Worm (Caenorhabditis elegans) whole organism, L2 larva: ENCODE data around the gene lig-4.

Experiments
- C34F6.9 ChIP-seq: fragments of 150-350 bp; optimal IDR thresholded peaks from 2 replicates; lab custom pipeline; 2014; ENCODE audit warnings: missing biosample characterization, missing genetic modification characterization
- F13H6.1 ChIP-seq: sonication (generic microtip); optimal IDR thresholded peaks from 2 replicates; lab custom pipeline; 2016; ENCODE audit warnings: missing genetic modification characterization, missing compliant biosample characterization
- R02D3.7 ChIP-seq: fragments of 150-350 bp; optimal IDR thresholded peaks from 2 replicates; lab custom pipeline; 2014; ENCODE audit warnings: missing biosample characterization, missing genetic modification characterization
- Y55F3AM.14 ChIP-seq: fragments of 200-800 bp; sonication (Bioruptor generic); optimal IDR thresholded peaks from 2 replicates; lab custom pipeline; 2018; ENCODE audit warnings: mild to moderate bottlenecking, missing genetic modification characterization, missing compliant biosample characterization
- ZK546.5 ChIP-seq: sonication (generic microtip); optimal IDR thresholded peaks from 2 replicates; lab custom pipeline; 2017; ENCODE audit warnings: missing biosample characterization, missing genetic modification characterization
- alr-1 ChIP-seq: fragments of 150-350 bp; optimal IDR thresholded peaks from 2 replicates; lab custom pipeline; 2014; ENCODE audit warnings: missing biosample characterization, missing genetic modification characterization
- aly-2 ChIP-seq: fragments of 150-350 bp; optimal IDR thresholded peaks from 2 replicates; lab custom pipeline; 2014; ENCODE audit warnings: missing biosample characterization, missing genetic modification characterization
- ama-1 ChIP-seq: fragments of 150-350 bp; optimal IDR thresholded peaks from 2 replicates; lab custom pipeline; 2018; ENCODE audit warnings: inconsistent platforms
- blmp-1 ChIP-seq: sonication (generic microtip); optimal IDR thresholded peaks from 2 replicates; lab custom pipeline; 2017; ENCODE audit warnings: missing genetic modification characterization, mild to moderate bottlenecking, missing compliant biosample characterization, antibody characterized with exemption, moderate library complexity; ENCODE audit not compliant: insufficient read depth
- ceh-16 ChIP-seq: fragments of 150-350 bp; optimal IDR thresholded peaks from 2 replicates; lab custom pipeline; 2014; ENCODE audit warnings: missing biosample characterization, missing genetic modification characterization
- ceh-82 ChIP-seq: fragments of 150-350 bp; optimal IDR thresholded peaks from 2 replicates; lab custom pipeline; 2014; ENCODE audit warnings: missing biosample characterization, missing genetic modification characterization
- crh-2 ChIP-seq: sonication (generic microtip); optimal IDR thresholded peaks from 2 replicates; lab custom pipeline; 2017; ENCODE audit warnings: missing biosample characterization, missing genetic modification characterization
- dmd-4 ChIP-seq: sonication (generic microtip); optimal IDR thresholded peaks from 2 replicates; lab custom pipeline; 2017; ENCODE audit warnings: missing biosample characterization, missing genetic modification characterization
- egl-27 ChIP-seq: sonication (generic microtip); optimal IDR thresholded peaks from 3 replicates; lab custom pipeline; 2017; ENCODE audit warnings: missing biosample characterization, missing genetic modification reagents, missing genetic modification characterization
- elt-1 ChIP-seq: fragments of 150-350 bp; optimal IDR thresholded peaks from 2 replicates; lab custom pipeline; 2014; ENCODE audit warnings: missing biosample characterization, missing genetic modification characterization
- elt-3 ChIP-seq: sonication (generic microtip); optimal IDR thresholded peaks from 2 replicates; lab custom pipeline; 2017; ENCODE audit warnings: missing biosample characterization, missing genetic modification characterization
- fos-1 ChIP-seq: fragments of 150-350 bp; optimal IDR thresholded peaks from 2 replicates; lab custom pipeline; 2014; ENCODE audit warnings: missing biosample characterization, missing genetic modification characterization
- gmeb-1 ChIP-seq: fragments of 150-350 bp; optimal IDR thresholded peaks from 2 replicates; lab custom pipeline; 2014; ENCODE audit warnings: missing biosample characterization, missing genetic modification characterization
- lin-11 ChIP-seq: fragments of 150-350 bp; sonication (generic microtip); optimal IDR thresholded peaks from 2 replicates; lab custom pipeline; 2014; ENCODE audit warnings: missing biosample characterization, missing genetic modification characterization, inconsistent platforms, mixed read lengths
- lin-13 ChIP-seq: fragments of 150-350 bp; optimal IDR thresholded peaks from 2 replicates; lab custom pipeline; 2014; ENCODE audit warnings: missing biosample characterization, missing genetic modification reagents, missing genetic modification characterization
- lin-39 ChIP-seq: fragments of 150-350 bp; optimal IDR thresholded peaks from 2 replicates; lab custom pipeline; 2014; ENCODE audit warnings: missing biosample characterization, missing genetic modification reagents, missing genetic modification characterization
- lsy-2 ChIP-seq, 2 experiments: fragments of 150-350 bp in 1 of 2; sonication (generic microtip) in 1 of 2; optimal IDR thresholded peaks; 2 replicates each; lab custom pipeline; 2014 to 2017; ENCODE audit warnings: missing biosample characterization in 2 of 2, missing genetic modification characterization in 2 of 2
- mab-5 ChIP-seq: fragments of 150-350 bp; optimal IDR thresholded peaks from 2 replicates; lab custom pipeline; 2014; ENCODE audit warnings: missing biosample characterization, missing genetic modification characterization
- mbf-1 ChIP-seq: sonication (generic microtip); optimal IDR thresholded peaks from 2 replicates; lab custom pipeline; 2017; ENCODE audit warnings: missing biosample characterization, missing genetic modification characterization
- mdl-1 ChIP-seq, 2 experiments: fragments of 150-350 bp in 1 of 2; sonication (generic microtip) in 1 of 2; optimal IDR thresholded peaks; 2 replicates each; lab custom pipeline; 2017; ENCODE audit warnings: missing biosample characterization in 2 of 2, missing genetic modification characterization in 2 of 2
- nhr-10 ChIP-seq: sonication (generic microtip); optimal IDR thresholded peaks from 2 replicates; lab custom pipeline; 2017; ENCODE audit warnings: missing biosample characterization, missing genetic modification characterization
- nhr-11 ChIP-seq: fragments of 150-350 bp; optimal IDR thresholded peaks from 2 replicates; lab custom pipeline; 2014; ENCODE audit warnings: missing biosample characterization, missing genetic modification characterization
- nhr-12 ChIP-seq: fragments of 150-350 bp; optimal IDR thresholded peaks from 2 replicates; lab custom pipeline; 2014; ENCODE audit warnings: missing biosample characterization, missing genetic modification characterization
- nhr-129 ChIP-seq: fragments of 150-350 bp; optimal IDR thresholded peaks from 2 replicates; lab custom pipeline; 2014; ENCODE audit warnings: missing biosample characterization, missing genetic modification characterization
- nhr-21 ChIP-seq: fragments of 150-350 bp; optimal IDR thresholded peaks from 2 replicates; lab custom pipeline; 2014; ENCODE audit warnings: missing biosample characterization, missing genetic modification characterization
- nhr-23 ChIP-seq: fragments of 150-350 bp; optimal IDR thresholded peaks from 2 replicates; lab custom pipeline; 2014; ENCODE audit warnings: missing biosample characterization, missing genetic modification reagents, missing genetic modification characterization
- nhr-237 ChIP-seq: fragments of 150-350 bp; optimal IDR thresholded peaks from 2 replicates; lab custom pipeline; 2014; ENCODE audit warnings: missing biosample characterization, missing genetic modification characterization
- nhr-25 ChIP-seq: fragments of 150-350 bp; sonication (generic microtip); optimal IDR thresholded peaks from 3 replicates; lab custom pipeline; 2014; ENCODE audit warnings: missing biosample characterization, missing genetic modification characterization
- nhr-6 ChIP-seq: fragments of 150-350 bp; optimal IDR thresholded peaks from 2 replicates; lab custom pipeline; 2014; ENCODE audit warnings: missing biosample characterization, missing genetic modification characterization
- nhr-77 ChIP-seq: fragments of 150-350 bp; optimal IDR thresholded peaks from 2 replicates; lab custom pipeline; 2014; ENCODE audit warnings: missing biosample characterization, missing genetic modification characterization
- peb-1 ChIP-seq: fragments of 150-350 bp; optimal IDR thresholded peaks from 2 replicates; lab custom pipeline; 2014; ENCODE audit warnings: missing biosample characterization, missing genetic modification characterization
- sem-4 ChIP-seq: fragments of 150-350 bp; optimal IDR thresholded peaks from 2 replicates; lab custom pipeline; 2014; ENCODE audit warnings: missing biosample characterization, missing genetic modification reagents, missing genetic modification characterization
- skn-1 ChIP-seq: sonication (generic microtip); optimal IDR thresholded peaks from 2 replicates; lab custom pipeline; 2017; ENCODE audit warnings: missing biosample characterization, missing genetic modification characterization
- sma-3 ChIP-seq: sonication (generic microtip); optimal IDR thresholded peaks from 2 replicates; lab custom pipeline; 2016; ENCODE audit warnings: missing genetic modification reagents, missing genetic modification characterization, missing compliant biosample characterization
- sma-9 ChIP-seq, 2 experiments: fragments of 150-350 bp in 1 of 2; sonication (generic microtip) in 1 of 2; optimal IDR thresholded peaks; 2 replicates each; lab custom pipeline; 2014 to 2016; ENCODE audit warnings: missing genetic modification characterization in 2 of 2, mild to moderate bottlenecking in 1 of 2, missing biosample characterization in 1 of 2, missing compliant biosample characterization in 1 of 2, missing genetic modification reagents in 1 of 2, moderate library complexity in 1 of 2
- snpc-4 ChIP-seq: fragments of 150-350 bp; optimal IDR thresholded peaks from 2 replicates; lab custom pipeline; 2014; ENCODE audit warnings: missing biosample characterization, missing genetic modification characterization
- unc-39 ChIP-seq: fragments of 150-350 bp; optimal IDR thresholded peaks from 2 replicates; lab custom pipeline; 2014; ENCODE audit warnings: missing biosample characterization, missing genetic modification characterization
- unc-55 ChIP-seq: fragments of 150-350 bp; sonication (generic microtip); optimal IDR thresholded peaks from 3 replicates; lab custom pipeline; 2014; ENCODE audit warnings: missing biosample characterization, missing genetic modification reagents, missing genetic modification characterization
- unc-62 ChIP-seq: fragments of 150-350 bp; optimal IDR thresholded peaks from 2 replicates; lab custom pipeline; 2014; ENCODE audit warnings: missing biosample characterization, missing genetic modification reagents, missing genetic modification characterization
- zag-1 ChIP-seq: fragments of 150-350 bp; optimal IDR thresholded peaks from 2 replicates; lab custom pipeline; 2014; ENCODE audit warnings: missing biosample characterization, missing genetic modification characterization
- ztf-1 ChIP-seq: fragments of 200-800 bp; sonication (Bioruptor generic); conservative IDR thresholded peaks from 2 replicates; pipeline ENCODE4 v1.3.6; 2022; ENCODE audit warnings: missing genetic modification characterization, missing compliant biosample characterization
- ztf-11 ChIP-seq: sonication (generic microtip); optimal IDR thresholded peaks from 2 replicates; lab custom pipeline; 2017; ENCODE audit warnings: missing biosample characterization, missing genetic modification characterization
- ztf-4 ChIP-seq: fragments of 150-350 bp; optimal IDR thresholded peaks from 2 replicates; lab custom pipeline; 2014; ENCODE audit warnings: missing biosample characterization, missing genetic modification characterization

Gene lig-4

DNA sequence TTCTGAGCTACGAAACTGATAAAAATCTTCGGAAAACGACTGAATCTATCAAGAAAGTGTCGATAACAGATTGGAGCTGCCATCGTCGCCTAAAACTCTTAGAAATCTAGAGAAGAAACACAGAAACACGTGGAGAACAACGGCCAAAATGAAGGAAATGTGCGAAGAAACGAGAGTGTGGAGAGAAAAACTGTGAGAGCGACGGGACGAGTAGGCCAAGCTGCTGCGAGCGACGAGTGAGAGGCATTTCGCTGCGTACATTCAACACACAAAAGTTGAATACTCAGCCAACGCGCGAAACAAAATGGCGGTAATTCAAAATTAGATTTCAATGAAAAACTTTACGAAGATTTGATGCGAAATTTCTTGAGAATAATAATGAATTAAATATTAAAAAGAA lies 22.9 kb upstream of the lig-4 start:
- peak; percentile 70 for TF ChIP-seq ztf-4
- TF ChIP-seq nhr-21 (tag; lab: Kevin White, UChicago), result peak; percentile 82
- no peak for TF ChIP-seq unc-39 (tag; lab: Kevin White, UChicago)
- peak; percentile 94 for TF ChIP-seq nhr-129 (tag; lab: Kevin White, UChicago)
- peak; percentile 35 for TF ChIP-seq mab-5 (tag; lab: Kevin White, UChicago)
- TF ChIP-seq dmd-4, result no peak
- TF ChIP-seq nhr-237 (tag; lab: Kevin White, UChicago), result no peak
- TF ChIP-seq skn-1, result no peak
- peak; percentile 78 for TF ChIP-seq nhr-25
- TF ChIP-seq unc-55 (GFP tag; lab: Kevin White, UChicago), result peak; percentile 94
- TF ChIP-seq peb-1 (tag; lab: Kevin White, UChicago), result no peak
- TF ChIP-seq nhr-77 (tag; lab: Kevin White, UChicago), result peak; percentile 11
- peak; percentile 85 for TF ChIP-seq snpc-4
- TF ChIP-seq gmeb-1 (tag; lab: Kevin White, UChicago), result peak; percentile 96
- TF ChIP-seq aly-2 (tag; lab: Kevin White, UChicago), result no peak
- no peak for TF ChIP-seq ceh-16 (tag; lab: Kevin White, UChicago)
- no peak for TF ChIP-seq R02D3.7 (tag; lab: Kevin White, UChicago)
- TF ChIP-seq ztf-11 (tag; lab: Kevin White, UChicago), result no peak
- TF ChIP-seq egl-27 (tag; lab: Kevin White, UChicago), result peak; percentile 64
- TF ChIP-seq alr-1 (tag; lab: Kevin White, UChicago), result no peak
- TF ChIP-seq nhr-10 (tag; lab: Kevin White, UChicago), result no peak
- peak; percentile 84 for TF ChIP-seq F13H6.1 (tag; lab: Kevin White, UChicago)
- TF ChIP-seq sma-3 (GFP tag; lab: Kevin White, UChicago), result peak; percentile 80
- TF ChIP-seq ceh-82 (tag; lab: Kevin White, UChicago), result no peak
- no peak for TF ChIP-seq nhr-11 (tag; lab: Kevin White, UChicago)
- TF ChIP-seq elt-1, result no peak
- TF ChIP-seq ama-1 (lab: Kevin White, UChicago), result peak; percentile 30
- TF ChIP-seq lin-39 (tag; lab: Kevin White, UChicago), result no peak
- TF ChIP-seq sem-4 (tag; lab: Kevin White, UChicago), result peak; percentile 61
- peak; percentile 76 to 90 for TF ChIP-seq lsy-2 (tag; optimal IDR thresholded peaks at IDR 0.05; lab: Kevin White, UChicago)
- TF ChIP-seq nhr-6, result peak; percentile 34
- TF ChIP-seq mdl-1 (tag; optimal IDR thresholded peaks at IDR 0.05; lab: Kevin White, UChicago), result peak; percentile 54 to 87
- no peak for TF ChIP-seq mbf-1 (tag; lab: Kevin White, UChicago)
- peak; percentile 14 for TF ChIP-seq ZK546.5 (tag; lab: Kevin White, UChicago)
- no peak for TF ChIP-seq nhr-23 (tag; lab: Kevin White, UChicago)
- peak; percentile 89 for TF ChIP-seq crh-2 (tag; lab: Kevin White, UChicago)
- TF ChIP-seq C34F6.9 (tag; lab: Kevin White, UChicago), result peak; percentile 95
- TF ChIP-seq ztf-1 (GFP tag; lab: Robert Waterston, UW), result no peak
- TF ChIP-seq lin-11 (tag; lab: Kevin White, UChicago), result peak; percentile 79
- TF ChIP-seq unc-62 (GFP tag; lab: Kevin White, UChicago), result no peak
- peak; percentile 77 for TF ChIP-seq sma-9 (GFP tag; optimal IDR thresholded peaks at IDR 0.05; lab: Kevin White, UChicago)
- TF ChIP-seq sma-9 (tag; optimal IDR thresholded peaks at IDR 0.05; lab: Kevin White, UChicago), result no peak
- TF ChIP-seq Y55F3AM.14, result no peak
- TF ChIP-seq nhr-12 (tag; lab: Kevin White, UChicago), result no peak
- peak; percentile 65 for TF ChIP-seq zag-1 (tag; lab: Kevin White, UChicago)
- no peak for TF ChIP-seq elt-3 (tag; lab: Kevin White, UChicago)
- peak; percentile 98 for TF ChIP-seq lin-13 (GFP tag; lab: Kevin White, UChicago)
- peak; percentile 54 for TF ChIP-seq blmp-1 (tag; lab: Kevin White, UChicago)
- TF ChIP-seq fos-1 (tag; lab: Kevin White, UChicago), result peak; percentile 88
